Fruit fly (Drosophila melanogaster): ENCODE data around the gene CG14641.

CG14641 gene

dm6 chr3R:4214038-4214437 is 18.1 kb downstream of the CG14641 start (continued):
- TF ChIP-seq CG12219 (GFP tag; optimal IDR thresholded peaks at IDR 0.05), result peak; percentile 73
- TF ChIP-seq Lim3 (GFP tag; IDR thresholded peaks at IDR 0.05), result peak; percentile 53; the same call in 1 of the 2 replicates
- TF ChIP-seq bcd (GFP tag; optimal IDR thresholded peaks at IDR 0.05), result peak; percentile 76
- no peak for TF ChIP-seq CG3838 (GFP tag; optimal IDR thresholded peaks at IDR 0.05)
- peak; percentile 56; the same call in 1 of the 2 replicates for TF ChIP-seq dan (GFP tag; IDR thresholded peaks at IDR 0.05)
- TF ChIP-seq ttk (GFP tag; IDR thresholded peaks at IDR 0.05), result peak; percentile 94
- peak; percentile 67 for TF ChIP-seq repo (GFP tag; optimal IDR thresholded peaks at IDR 0.05)
- TF ChIP-seq CG9797 (GFP tag; optimal IDR thresholded peaks at IDR 0.05), result no peak
- TF ChIP-seq h (optimal IDR thresholded peaks at IDR 0.05), result no peak
- peak; percentile 74 for TF ChIP-seq CG10959 (GFP tag; IDR thresholded peaks at IDR 0.05)
- TF ChIP-seq chn (GFP tag; optimal IDR thresholded peaks at IDR 0.05), result peak; percentile 71
- TF ChIP-seq CG4707 (GFP tag; optimal IDR thresholded peaks at IDR 0.05), result no peak
- TF ChIP-seq ems (GFP tag; optimal IDR thresholded peaks at IDR 0.05), result peak; percentile 73
- TF ChIP-seq Aef1 (GFP tag; IDR thresholded peaks at IDR 0.05), result peak; percentile 90
- TF ChIP-seq corto (GFP tag; optimal IDR thresholded peaks at IDR 0.05), result no peak
- peak; percentile 60 for TF ChIP-seq CG18764 (GFP tag; optimal IDR thresholded peaks at IDR 0.05)
- peak; percentile 71 for TF ChIP-seq Oaz (GFP tag; IDR thresholded peaks at IDR 0.05)
- peak; percentile 88 for TF ChIP-seq CG5953 (GFP tag; IDR thresholded peaks at IDR 0.05)
- peak; percentile 61 for TF ChIP-seq PHDP (tag; optimal IDR thresholded peaks at IDR 0.05)
- TF ChIP-seq CG10565 (GFP tag; optimal IDR thresholded peaks at IDR 0.05), result no peak
- TF ChIP-seq CG11085 (GFP tag; IDR thresholded peaks at IDR 0.05), result peak; percentile 73
- peak; percentile 48 for TF ChIP-seq HmgD (GFP tag; optimal IDR thresholded peaks at IDR 0.05)
- TF ChIP-seq CG2678 (tag; optimal IDR thresholded peaks at IDR 0.05), result peak; percentile 75
- TF ChIP-seq CG2116 (GFP tag; optimal IDR thresholded peaks at IDR 0.05), result no peak
- no peak for TF ChIP-seq pzg (GFP tag; optimal IDR thresholded peaks at IDR 0.05)
- peak; percentile 98 for TF ChIP-seq Ets65A (GFP tag)
- peak; percentile 56 for TF ChIP-seq kah (GFP tag; optimal IDR thresholded peaks at IDR 0.05)
- no peak for TF ChIP-seq exex (tag; optimal IDR thresholded peaks at IDR 0.05)
- TF ChIP-seq CG14667 (GFP tag; IDR thresholded peaks at IDR 0.05), result peak; percentile 89
- TF ChIP-seq Trl (optimal IDR thresholded peaks at IDR 0.05), result no peak
- peak; percentile 64 for TF ChIP-seq Trl (GFP tag; optimal IDR thresholded peaks at IDR 0.05)
- peak; percentile 29 for TF ChIP-seq emc (GFP tag; optimal IDR thresholded peaks at IDR 0.05)
- TF ChIP-seq CG1602 (GFP tag; optimal IDR thresholded peaks at IDR 0.05), result peak; percentile 65
- no peak for TF ChIP-seq tna (GFP tag; IDR thresholded peaks at IDR 0.05; ENCODE audit: partially characterized antibody)
- TF ChIP-seq MESR4 (GFP tag; optimal IDR thresholded peaks at IDR 0.05), result no peak
- peak; percentile 52 for TF ChIP-seq CG13296 (GFP tag; optimal IDR thresholded peaks at IDR 0.05)
- TF ChIP-seq CG17186 (GFP tag; optimal IDR thresholded peaks at IDR 0.05), result peak; percentile 44
- peak; percentile 32 for TF ChIP-seq tup (GFP tag; optimal IDR thresholded peaks at IDR 0.05)
- TF ChIP-seq onecut (GFP tag; IDR thresholded peaks at IDR 0.05), result peak; percentile 84
- no peak for TF ChIP-seq CG17912 (GFP tag; optimal IDR thresholded peaks at IDR 0.05)
- TF ChIP-seq MBD-R2 (GFP tag; IDR thresholded peaks at IDR 0.05), result peak; percentile 31
- no peak for TF ChIP-seq CG34224 (GFP tag; IDR thresholded peaks at IDR 0.05; ENCODE audit: partially characterized antibody)
- TF ChIP-seq dimm (GFP tag; IDR thresholded peaks at IDR 0.05), result peak; percentile 77
- no peak for TF ChIP-seq Dref (GFP tag; IDR thresholded peaks at IDR 0.05)
- peak; percentile 32 for TF ChIP-seq crc (GFP tag; optimal IDR thresholded peaks at IDR 0.05)
- peak; percentile 75 for TF ChIP-seq CG4730 (GFP tag; IDR thresholded peaks at IDR 0.05)
- TF ChIP-seq insv (GFP tag; optimal IDR thresholded peaks at IDR 0.05), result no peak
- peak; percentile 66 for TF ChIP-seq mam (GFP tag; optimal IDR thresholded peaks at IDR 0.05)
- TF ChIP-seq bsh (GFP tag; optimal IDR thresholded peaks at IDR 0.05), result peak; percentile 25 to 76
- TF ChIP-seq Pdp1 (GFP tag; optimal IDR thresholded peaks at IDR 0.05), result peak; percentile 71 to 73
- peak; percentile 88 for TF ChIP-seq ind (GFP tag; optimal IDR thresholded peaks at IDR 0.05)
- TF ChIP-seq ara (GFP tag; IDR thresholded peaks at IDR 0.05), result peak; percentile 84

Data from whole organism, embryonic.